Worm (Caenorhabditis elegans): ENCODE data around the gene F45E1.5.

- TF ChIP-seq him-1 (tag; optimal IDR thresholded peaks at IDR 0.05) (no peak), W03F9.2 (tag; optimal IDR thresholded peaks at IDR 0.05) (no peak), dao-5 (tag; optimal IDR thresholded peaks at IDR 0.05) (no peak)
These were observed 46.2 kb downstream of the F45E1.5 start for ce11 chrX:8022728-8023127.

All from whole organism, L4/young adult.